Worm (Caenorhabditis elegans): Measurements from ENCODE around the gene ugt-32.

Gene ugt-32

DNA sequence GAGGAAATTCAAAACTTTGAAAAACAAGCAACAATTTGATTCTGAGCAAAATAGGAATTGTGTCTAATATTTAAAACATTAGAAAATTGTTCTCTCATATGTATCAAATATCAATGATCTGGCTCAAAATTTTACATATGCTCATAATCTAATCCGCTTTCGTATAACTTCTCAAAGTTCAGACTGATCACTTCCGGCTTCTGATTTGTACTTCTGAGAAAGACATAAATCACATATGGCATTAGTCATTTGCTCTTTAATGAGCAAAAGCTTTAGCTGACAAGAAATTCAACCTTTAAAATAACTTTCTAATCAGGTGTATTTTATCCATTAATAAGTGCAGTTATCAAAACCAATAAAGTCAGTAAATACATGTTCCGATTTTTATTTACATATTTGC lies 12.1 kb upstream of the ugt-32 start (continued):
- TF ChIP-seq aha-1 (tag; optimal IDR thresholded peaks at IDR 0.05) (no peak), snu-23 (GFP tag; optimal IDR thresholded peaks at IDR 0.05) (no peak)

DNA sequence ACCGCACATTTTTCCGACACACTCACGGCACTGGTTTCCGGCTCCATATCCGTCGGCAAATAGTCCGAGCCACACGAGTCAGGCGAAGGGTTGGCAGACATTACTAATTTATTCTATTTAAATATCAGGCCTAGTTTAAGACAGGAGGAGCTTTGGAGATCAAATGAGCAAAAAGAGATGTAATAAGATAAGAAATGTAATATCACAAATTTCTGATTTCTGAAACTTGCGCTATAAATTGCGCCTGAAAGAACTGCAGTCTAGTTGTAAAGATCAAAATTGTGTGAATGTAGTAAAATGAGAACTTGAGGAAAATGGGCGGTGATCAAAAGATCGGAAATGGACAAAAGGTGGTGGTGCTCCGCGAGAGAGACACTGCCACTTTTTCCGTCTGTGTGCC lies 11.0 kb upstream of the ugt-32 start, which contains the start of gene nhr-186:
nhr-186 (minus strand) TSS at position 101 of the 400 bp plus-strand sequence.
- no peak for TF ChIP-seq swsn-7 (tag; optimal IDR thresholded peaks at IDR 0.05)
- TF ChIP-seq efl-3 (GFP tag; optimal IDR thresholded peaks at IDR 0.05) = no peak
- no peak for TF ChIP-seq efl-1 (optimal IDR thresholded peaks at IDR 0.05)
- peak in 1 of 2 experiments; percentile 76 for TF ChIP-seq efl-1 (GFP tag; optimal IDR thresholded peaks at IDR 0.05 in 1 of 2)
- no peak for TF ChIP-seq hlh-4 (tag; optimal IDR thresholded peaks at IDR 0.05)
- TF ChIP-seq ceh-8 (GFP tag; optimal IDR thresholded peaks at IDR 0.05) = no peak
- no peak for TF ChIP-seq nhr-237 (tag; optimal IDR thresholded peaks at IDR 0.05)
- no peak for TF ChIP-seq mep-1 (tag; optimal IDR thresholded peaks at IDR 0.05)
- TF ChIP-seq nhr-12 (tag; optimal IDR thresholded peaks at IDR 0.05) = no peak
- TF ChIP-seq fkh-10 (GFP tag; optimal IDR thresholded peaks at IDR 0.05) = peak; percentile 6
- TF ChIP-seq Y116A8C.19 (tag; optimal IDR thresholded peaks at IDR 0.05; ENCODE audit: borderline replicate concordance) = no peak
- TF ChIP-seq nhr-47 (tag; optimal IDR thresholded peaks at IDR 0.05) = no peak
- no peak for TF ChIP-seq grh-1 (GFP tag; IDR thresholded peaks at IDR 0.05)
- no peak for TF ChIP-seq jun-1 (tag; optimal IDR thresholded peaks at IDR 0.05)
- TF ChIP-seq nhr-71 (tag; optimal IDR thresholded peaks at IDR 0.05) = no peak
- TF ChIP-seq blmp-1 (tag; optimal IDR thresholded peaks at IDR 0.05) = no peak
- TF ChIP-seq ceh-82 (tag; optimal IDR thresholded peaks at IDR 0.05) = no peak
- TF ChIP-seq C04F5.9 (tag; optimal IDR thresholded peaks at IDR 0.05) = no peak
- no peak for TF ChIP-seq nhr-77 (tag; optimal IDR thresholded peaks at IDR 0.05)

DNA sequence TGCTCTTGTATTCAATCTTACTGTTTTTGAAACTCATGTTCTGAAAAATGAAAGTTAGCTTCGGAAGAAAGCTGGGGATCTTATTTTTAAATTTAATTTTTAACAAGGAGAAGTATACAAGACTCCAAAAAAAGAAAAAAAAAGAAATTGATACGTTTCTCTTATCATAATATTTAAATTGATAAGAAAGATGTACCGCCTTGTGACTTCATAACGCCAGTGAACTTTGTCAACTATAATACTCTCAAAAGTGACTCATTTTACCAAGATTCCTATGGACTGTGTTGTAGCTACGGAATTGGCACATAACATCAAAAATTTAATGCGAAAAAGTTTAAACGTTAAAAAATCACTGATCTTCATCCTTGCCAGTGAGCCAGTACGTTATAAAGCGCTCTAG lies 8.0 kb upstream of the ugt-32 start:
- TF ChIP-seq nhr-237 (tag; optimal IDR thresholded peaks at IDR 0.05) (no peak), elt-2 (tag; optimal IDR thresholded peaks at IDR 0.05) (peak; percentile 76)

DNA sequence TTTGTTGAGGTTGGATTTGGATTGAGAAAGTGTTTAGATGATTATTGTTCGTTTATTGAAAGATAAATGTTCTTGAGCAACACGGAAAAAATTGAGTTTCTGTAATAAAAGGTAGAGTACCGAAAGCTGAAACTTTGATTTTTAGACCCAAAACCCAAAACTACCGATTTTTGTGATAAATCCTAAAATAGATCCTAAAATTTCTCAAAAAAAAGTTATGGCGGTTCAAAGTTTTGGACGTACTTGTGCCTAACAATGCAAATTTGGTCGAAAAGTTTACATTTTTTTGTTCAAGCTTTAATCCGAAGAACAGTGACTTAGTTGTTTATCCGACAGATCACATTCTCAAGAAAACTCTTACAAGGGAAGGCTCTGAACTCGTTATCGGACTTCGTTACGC lies 3.5 kb upstream of the ugt-32 start, which contains the start of gene nhr-185:
nhr-185 (minus strand) TSS at position 101 of the 400 bp plus-strand sequence.
- TF ChIP-seq hlh-4 (tag; optimal IDR thresholded peaks at IDR 0.05) (no peak), rnt-1 (tag; optimal IDR thresholded peaks at IDR 0.05) (no peak), efl-1 (optimal IDR thresholded peaks at IDR 0.05) (no peak), efl-1 (GFP tag; optimal IDR thresholded peaks at IDR 0.05 in 1 of 2) (no peak), pqm-1 (tag; optimal IDR thresholded peaks at IDR 0.05) (no peak), dpl-1 (GFP tag; optimal IDR thresholded peaks at IDR 0.05) (no peak), mdl-1 (tag; optimal IDR thresholded peaks at IDR 0.05) (no peak), skn-1 (tag; optimal IDR thresholded peaks at IDR 0.05) (no peak), snu-23 (GFP tag; optimal IDR thresholded peaks at IDR 0.05) (no peak), xbp-1 (tag; optimal IDR thresholded peaks at IDR 0.05) (no peak), lin-35 (GFP tag; optimal IDR thresholded peaks at IDR 0.05) (no peak), unc-130 (tag; optimal IDR thresholded peaks at IDR 0.05) (no peak), swsn-7 (tag; optimal IDR thresholded peaks at IDR 0.05) (no peak), lin-39 (tag; optimal IDR thresholded peaks at IDR 0.05) (no peak), tbx-2 (tag; optimal IDR thresholded peaks at IDR 0.05) (no peak), egl-13 (tag; optimal IDR thresholded peaks at IDR 0.05) (no peak), egl-27 (tag; optimal IDR thresholded peaks at IDR 0.05) (no peak)

DNA sequence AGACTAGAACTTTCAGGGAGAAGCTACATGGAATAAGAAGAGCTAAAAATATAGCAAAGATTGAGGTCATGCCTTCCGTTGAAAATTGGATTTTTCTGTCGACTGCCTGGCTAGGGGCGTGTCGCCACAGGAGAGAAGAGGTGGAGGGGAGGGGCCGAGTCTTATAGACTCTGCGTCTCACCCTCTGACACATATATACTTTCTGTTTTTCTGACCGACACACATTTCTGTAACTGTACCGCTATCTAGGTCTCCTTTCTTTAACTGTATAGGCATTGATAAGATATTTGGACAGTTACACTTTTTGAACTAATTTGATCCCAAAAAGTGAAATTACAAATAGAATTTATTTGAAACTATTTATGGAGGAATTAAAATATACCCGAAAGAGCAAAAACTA lies 2.3 kb downstream of the ugt-32 start:
- TF ChIP-seq ceh-63 (GFP tag; optimal IDR thresholded peaks at IDR 0.05) = no peak
- peak in 1 of 6 experiments; percentile 0 for TF ChIP-seq elt-3 (tag; optimal IDR thresholded peaks at IDR 0.05)
- TF ChIP-seq nhr-85 (tag) = peak; percentile 47
